Worm (Caenorhabditis elegans): ENCODE measurements around the gene trpp-12.

DNA sequence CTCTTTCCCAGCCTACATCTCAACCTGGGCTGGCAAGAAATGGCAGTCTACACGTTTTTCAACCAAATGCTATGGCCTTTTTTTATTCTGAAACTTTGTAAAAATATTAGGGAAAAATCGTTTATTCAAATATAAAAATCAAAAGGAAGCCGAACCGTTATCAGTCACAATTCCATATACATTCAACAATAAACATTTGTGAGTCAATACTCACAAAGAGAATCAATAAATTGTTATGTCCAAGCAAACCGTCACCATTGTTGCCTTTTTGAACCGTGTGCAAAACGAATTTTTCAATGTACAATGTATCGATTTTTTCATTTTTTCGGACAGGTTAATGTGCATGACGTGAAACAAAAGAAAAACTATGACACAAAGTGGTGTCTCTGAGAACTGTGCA lies 40.4 kb upstream of the trpp-12 start:
- TF ChIP-seq mdl-1 (tag; optimal IDR thresholded peaks at IDR 0.05) (no peak), R02D3.7 (tag; optimal IDR thresholded peaks at IDR 0.05) (no peak), nhr-11 (tag; optimal IDR thresholded peaks at IDR 0.05) (no peak), mbf-1 (tag; optimal IDR thresholded peaks at IDR 0.05) (no peak), C34F6.9 (tag; optimal IDR thresholded peaks at IDR 0.05) (no peak), ama-1 (optimal IDR thresholded peaks at IDR 0.05) (no peak), fos-1 (tag; optimal IDR thresholded peaks at IDR 0.05) (peak; percentile 28), lsy-2 (tag; optimal IDR thresholded peaks at IDR 0.05) (no peak), elt-1 (tag; optimal IDR thresholded peaks at IDR 0.05) (no peak), lin-13 (GFP tag; optimal IDR thresholded peaks at IDR 0.05) (no peak), skn-1 (tag; optimal IDR thresholded peaks at IDR 0.05) (no peak), sem-4 (tag; optimal IDR thresholded peaks at IDR 0.05) (no peak), ztf-1 (GFP tag; conservative IDR thresholded peaks at IDR 0.05) (no peak)

All from whole organism, L2 larva.